Worm (Caenorhabditis elegans): ENCODE data around the gene col-91.

Gene col-91

ce11 chrIII:8275871-8276270, 12.4 kb upstream of the col-91 start, which contains the start of gene clec-160:
TSS of gene clec-160 (minus strand) at chrIII:8275971.
- TF ChIP-seq elt-1 (tag; optimal IDR thresholded peaks at IDR 0.05; ENCODE audit: borderline replicate concordance, insufficient read depth): no peak
- TF ChIP-seq elt-3 (tag; optimal IDR thresholded peaks at IDR 0.05): no peak
- TF ChIP-seq snpc-4 (tag; optimal IDR thresholded peaks at IDR 0.05): no peak
- TF ChIP-seq nhr-12 (tag; optimal IDR thresholded peaks at IDR 0.05): no peak
- TF ChIP-seq tbx-8 (GFP tag; optimal IDR thresholded peaks at IDR 0.05): no peak
- TF ChIP-seq ceh-83 (GFP tag; optimal IDR thresholded peaks at IDR 0.05): no peak
- no peak for TF ChIP-seq flh-1 (GFP tag; optimal IDR thresholded peaks at IDR 0.05)
- TF ChIP-seq nhr-76 (tag; optimal IDR thresholded peaks at IDR 0.05): no peak
- no peak for TF ChIP-seq sptf-1 (tag; optimal IDR thresholded peaks at IDR 0.05)
- TF ChIP-seq hlh-1 (tag; optimal IDR thresholded peaks at IDR 0.05): no peak
- TF ChIP-seq lin-13 (tag; optimal IDR thresholded peaks at IDR 0.05): no peak
- no peak for TF ChIP-seq unc-62 (GFP tag; optimal IDR thresholded peaks at IDR 0.05)
- TF ChIP-seq mab-5 (tag; optimal IDR thresholded peaks at IDR 0.05): no peak
- no peak for TF ChIP-seq ham-2 (GFP tag; optimal IDR thresholded peaks at IDR 0.05)
- TF ChIP-seq ceh-43 (GFP tag; optimal IDR thresholded peaks at IDR 0.05): no peak
- TF ChIP-seq unc-39 (tag; optimal IDR thresholded peaks at IDR 0.05): no peak
- TF ChIP-seq ceh-39 (tag; optimal IDR thresholded peaks at IDR 0.05): no peak

DNA sequence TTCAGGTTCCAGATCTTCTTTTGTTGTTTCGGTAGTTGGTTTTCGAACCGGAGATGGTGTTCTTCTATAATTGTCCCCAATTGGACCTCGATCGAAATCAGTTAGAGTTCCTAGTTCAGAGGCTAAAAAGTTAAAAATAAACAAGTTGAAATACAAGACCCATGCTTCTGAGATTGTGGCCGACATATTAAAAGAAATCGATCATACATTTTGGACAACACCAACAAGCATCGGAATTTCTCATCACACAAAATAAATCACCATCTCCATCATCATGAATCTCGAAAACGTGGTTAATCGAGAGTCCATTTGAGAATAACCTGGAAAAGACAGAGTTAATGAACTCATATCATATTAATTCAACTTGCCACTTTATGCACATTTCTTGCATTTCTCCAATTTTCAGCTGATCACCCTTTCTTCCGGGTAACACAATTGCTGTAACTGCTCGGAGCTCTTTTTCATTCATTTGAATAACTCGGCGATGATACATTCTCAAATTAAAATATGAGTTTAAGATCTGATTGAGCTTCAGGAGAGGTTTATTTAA, 8.3 kb upstream of the col-91 start, which contains the start of the genes mps-4 and F09G8.10:
Gene mps-4, minus strand, starts transcription at position 101 of the 550 bp plus-strand sequence.
Gene F09G8.10, minus strand, starts transcription at position 500 of the 550 bp plus-strand sequence.
- TF ChIP-seq bed-3 (GFP tag; optimal IDR thresholded peaks at IDR 0.05): no peak
- TF ChIP-seq ztf-11 (tag; optimal IDR thresholded peaks at IDR 0.05): no peak
- TF ChIP-seq nhr-28 (tag; optimal IDR thresholded peaks at IDR 0.05): no peak
- TF ChIP-seq mls-2 (tag; optimal IDR thresholded peaks at IDR 0.05): no peak
- TF ChIP-seq lsy-2 (tag; optimal IDR thresholded peaks at IDR 0.05): no peak
- TF ChIP-seq hlh-1 (tag; optimal IDR thresholded peaks at IDR 0.05): no peak
- no peak for TF ChIP-seq nhr-76 (tag; optimal IDR thresholded peaks at IDR 0.05)
- no peak for TF ChIP-seq ceh-39 (tag; optimal IDR thresholded peaks at IDR 0.05)
- no peak for TF ChIP-seq drap-1 (GFP tag; optimal IDR thresholded peaks at IDR 0.05)
- TF ChIP-seq cnd-1 (tag; optimal IDR thresholded peaks at IDR 0.05): no peak
- no peak for TF ChIP-seq tbx-8 (GFP tag; optimal IDR thresholded peaks at IDR 0.05)
- no peak for TF ChIP-seq lin-32 (GFP tag; optimal IDR thresholded peaks at IDR 0.05)
- no peak for TF ChIP-seq sem-2 (GFP tag; optimal IDR thresholded peaks at IDR 0.05)
- TF ChIP-seq snpc-4 (tag; optimal IDR thresholded peaks at IDR 0.05): no peak
- TF ChIP-seq elt-1 (tag; optimal IDR thresholded peaks at IDR 0.05; ENCODE audit: borderline replicate concordance, insufficient read depth): no peak
- no peak for TF ChIP-seq ces-1 (GFP tag; optimal IDR thresholded peaks at IDR 0.05)
- no peak for TF ChIP-seq nhr-237 (tag; optimal IDR thresholded peaks at IDR 0.05)
- no peak for TF ChIP-seq sptf-1 (tag; optimal IDR thresholded peaks at IDR 0.05)
- no peak for TF ChIP-seq unc-62 (GFP tag; optimal IDR thresholded peaks at IDR 0.05)

DNA sequence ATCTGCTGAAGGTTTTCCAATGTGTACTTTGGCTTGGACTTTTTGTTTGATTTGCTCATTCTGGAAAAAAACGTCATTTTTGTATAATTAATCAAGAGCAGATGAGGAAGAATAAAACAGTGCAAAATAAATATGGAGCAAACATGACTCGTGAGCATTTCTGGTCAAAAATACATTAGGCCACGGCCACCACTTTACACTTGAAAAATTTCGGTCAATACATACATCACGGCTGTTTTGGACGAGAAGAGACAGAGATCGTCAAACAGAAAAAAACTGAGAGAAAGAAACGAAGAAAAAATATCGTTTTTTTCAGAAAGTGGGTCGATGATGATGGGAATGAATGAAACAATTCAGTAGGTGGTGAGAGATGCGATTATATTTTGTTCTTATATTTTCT, 4.8 kb upstream of the col-91 start, which contains the start of the genes F09G8.7 and crn-7:
Gene F09G8.7, minus strand, starts transcription at position 60 of the 400 bp plus-strand sequence.
Gene crn-7, plus strand, starts transcription at position 236 of the 400 bp plus-strand sequence.
- TF ChIP-seq mls-2 (tag; optimal IDR thresholded peaks at IDR 0.05) (no peak), blmp-1 (tag; optimal IDR thresholded peaks at IDR 0.05) (no peak), unc-62 (GFP tag; optimal IDR thresholded peaks at IDR 0.05) (no peak), mep-1 (tag; optimal IDR thresholded peaks at IDR 0.05) (peak; percentile 2), lin-32 (GFP tag; optimal IDR thresholded peaks at IDR 0.05) (no peak), hlh-1 (tag; optimal IDR thresholded peaks at IDR 0.05) (no peak)

ce11 chrIII:8265753-8266152, 2.3 kb upstream of the col-91 start, which contains the start of gene mrps-9:
TSS of gene mrps-9 (plus strand) at chrIII:8266062.
- TF ChIP-seq drap-1 (GFP tag; optimal IDR thresholded peaks at IDR 0.05) (no peak), elt-3 (tag; optimal IDR thresholded peaks at IDR 0.05) (no peak), ceh-83 (GFP tag; optimal IDR thresholded peaks at IDR 0.05) (peak; percentile 58), blmp-1 (tag; optimal IDR thresholded peaks at IDR 0.05) (peak; percentile 0)

- TF ChIP-seq ham-2 (GFP tag; optimal IDR thresholded peaks at IDR 0.05) (no peak), elt-1 (tag; optimal IDR thresholded peaks at IDR 0.05; ENCODE audit: borderline replicate concordance, insufficient read depth) (no peak), lin-13 (tag; optimal IDR thresholded peaks at IDR 0.05) (no peak), nhr-28 (tag; optimal IDR thresholded peaks at IDR 0.05) (no peak), lin-32 (GFP tag; optimal IDR thresholded peaks at IDR 0.05) (no peak), unc-120 (tag; optimal IDR thresholded peaks at IDR 0.05; ENCODE audit: poor library complexity, severe bottlenecking) (no peak), blmp-1 (tag; optimal IDR thresholded peaks at IDR 0.05) (no peak)
Observed at ce11 chrIII:8262599-8262998, 865 bp downstream of the col-91 start.
